Worm (Caenorhabditis elegans) whole organism, young adult: ENCODE measurements around the gene thn-4.

Source experiments
- C17E4.6 ChIP-seq: fragments of 200-800 bp; sonication (Bioruptor generic); IDR thresholded peaks from 2 replicates; pipeline ENCODE4 v1.3.6; 2022; ENCODE audit warnings: missing genetic modification reagents, missing genetic modification characterization, missing compliant biosample characterization
- D2030.7 ChIP-seq: fragments of 200-800 bp; sonication (Bioruptor generic); IDR thresholded peaks from 2 replicates; pipeline ENCODE4 v1.3.6; 2022; ENCODE audit warnings: missing genetic modification reagents, missing genetic modification characterization, missing compliant biosample characterization
- dpff-1 ChIP-seq: sonication (generic microtip); optimal IDR thresholded peaks from 2 replicates; lab custom pipeline; 2017; ENCODE audit warnings: mild to moderate bottlenecking, missing genetic modification characterization, missing compliant biosample characterization
- him-1 ChIP-seq: sonication (generic microtip); optimal IDR thresholded peaks from 2 replicates; lab custom pipeline; 2016; ENCODE audit warnings: missing genotype, missing genetic modification reagents, missing genetic modification characterization, missing compliant biosample characterization
- hlh-26 ChIP-seq: fragments of 200-800 bp; sonication (Bioruptor generic); conservative IDR thresholded peaks from 2 replicates; pipeline ENCODE4 v1.3.6; 2022; ENCODE audit warnings: missing genetic modification reagents, missing genetic modification characterization, missing compliant biosample characterization
- let-526 ChIP-seq: fragments of 200-800 bp; sonication (Bioruptor generic); IDR thresholded peaks from 2 replicates; pipeline ENCODE4 v1.3.6; 2022; ENCODE audit warnings: missing genetic modification reagents, missing genetic modification characterization, missing compliant biosample characterization
- lin-26 ChIP-seq: fragments of 200-800 bp; sonication (Bioruptor generic); IDR thresholded peaks from 2 replicates; pipeline ENCODE4 v1.3.6; 2022; ENCODE audit warnings: missing genetic modification reagents, missing genetic modification characterization, missing compliant biosample characterization
- nfya-1 ChIP-seq: sonication (generic microtip); optimal IDR thresholded peaks from 2 replicates; lab custom pipeline; 2017; ENCODE audit warnings: antibody characterized with exemption, missing compliant biosample characterization, missing genetic modification characterization, borderline replicate concordance; ENCODE audit not compliant: insufficient read depth
- unc-62 ChIP-seq: fragments of 150-350 bp; optimal IDR thresholded peaks from 2 replicates; lab custom pipeline; 2014; ENCODE audit warnings: missing biosample characterization, missing genetic modification reagents, missing genetic modification characterization
- xnd-1 ChIP-seq: sonication (generic microtip); optimal IDR thresholded peaks from 2 replicates; lab custom pipeline; 2016; ENCODE audit warnings: missing genotype, missing genetic modification reagents, missing genetic modification characterization, missing compliant biosample characterization

DNA sequence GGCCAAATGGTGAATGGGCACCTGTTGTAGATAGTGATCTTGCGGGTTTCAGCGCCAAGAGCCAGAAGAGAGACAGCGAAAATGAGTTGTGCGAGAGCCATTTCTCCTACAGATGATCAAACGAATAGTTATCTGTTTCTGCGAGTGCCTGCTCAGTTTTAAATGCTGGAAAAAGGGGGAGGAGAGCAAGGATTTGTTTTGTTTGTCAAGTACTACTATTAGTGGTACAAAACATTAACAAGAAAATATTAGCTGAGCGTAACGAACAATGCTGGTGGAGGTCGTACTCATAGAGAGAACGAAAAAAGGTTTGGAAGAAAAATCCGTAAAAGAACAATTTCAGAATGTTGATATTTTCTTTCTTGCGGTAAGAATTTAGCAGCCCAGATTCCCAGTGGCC lies at the start of gene thn-4:
- no peak for TF ChIP-seq C17E4.6
- no peak for TF ChIP-seq lin-26 (GFP tag; lab: Robert Waterston, UW)
- no peak for TF ChIP-seq xnd-1 (tag; lab: Kevin White, UChicago)
- TF ChIP-seq D2030.7: no peak
- TF ChIP-seq nfya-1 (tag; lab: Kevin White, UChicago): no peak
- no peak for TF ChIP-seq let-526 (GFP tag; lab: Robert Waterston, UW)
- TF ChIP-seq dpff-1 (tag; lab: Kevin White, UChicago): no peak
- TF ChIP-seq hlh-26 (GFP tag; lab: Robert Waterston, UW): no peak
- TF ChIP-seq unc-62 (GFP tag; lab: Kevin White, UChicago): no peak
- TF ChIP-seq him-1: no peak
